Fruit fly (Drosophila melanogaster) whole organism, wandering third instar larva: ENCODE results near the gene CG43673.

Source experiments
- CrebA ChIP-seq: fragments of 200-800 bp; sonication (Bioruptor generic); optimal IDR thresholded peaks from 2 replicates; lab custom pipeline; 2016; ENCODE audit warnings: missing biosample characterization, mild to moderate bottlenecking, missing genetic modification characterization, borderline replicate concordance
- Dfd ChIP-seq: fragments of >200 bp; optimal IDR thresholded peaks from 2 replicates; lab custom pipeline; 2017; ENCODE audit warnings: missing biosample characterization, missing genetic modification characterization
- fru ChIP-seq: fragments of 200-800 bp; sonication (Bioruptor generic); optimal IDR thresholded peaks from 3 replicates; lab custom pipeline; 2016; ENCODE audit warnings: missing biosample characterization, mild to moderate bottlenecking, missing genetic modification characterization
- psq ChIP-seq: fragments of 200-800 bp; sonication (Bioruptor generic); optimal IDR thresholded peaks from 3 replicates; lab custom pipeline; 2017; ENCODE audit warnings: missing biosample characterization, mild to moderate bottlenecking, missing genetic modification characterization, moderate library complexity

DNA sequence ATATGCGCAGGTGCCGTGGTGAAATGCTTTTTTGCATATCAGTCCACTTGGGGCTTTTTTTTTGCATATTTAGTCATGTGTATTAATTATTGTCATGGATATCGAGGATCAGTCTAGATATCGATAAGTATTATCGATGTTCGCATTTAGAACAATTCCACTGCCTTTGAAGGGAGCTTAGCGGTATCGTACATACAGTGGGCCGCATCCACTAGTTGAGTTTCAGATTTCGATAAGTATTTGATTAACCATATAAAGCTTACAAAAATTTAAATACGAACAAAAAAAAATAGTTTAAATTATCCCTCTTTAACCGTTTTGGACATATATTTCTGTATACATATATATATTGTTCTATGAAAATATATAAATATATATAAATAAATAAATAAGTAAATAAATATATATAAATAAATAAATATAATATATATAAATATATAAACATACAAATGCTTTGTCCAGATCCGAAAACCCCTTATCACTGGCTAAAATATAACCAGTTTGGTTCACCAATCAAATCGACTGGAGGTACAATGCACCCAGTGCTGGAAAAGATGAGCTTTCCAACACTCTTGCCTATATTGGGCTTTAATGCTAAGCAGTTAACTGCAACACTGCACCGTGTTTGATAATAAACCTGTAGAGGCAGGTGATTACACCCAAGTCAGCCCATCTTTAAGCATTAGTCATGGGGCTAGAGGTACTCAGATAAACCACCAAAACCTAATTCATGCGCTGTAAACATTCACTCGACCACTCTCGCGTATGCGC, 24.1 kb downstream of the CG43673 start:
- no peak for TF ChIP-seq CrebA (GFP tag; lab: Kevin White, UChicago)
- TF ChIP-seq fru (GFP tag; lab: Kevin White, UChicago) = no peak
- no peak for TF ChIP-seq Dfd
- peak; percentile 10 for TF ChIP-seq psq
